Worm (Caenorhabditis elegans) whole organism, young adult: ENCODE measurements around the gene H10E21.5.

Experiments
- B0035.1 ChIP-seq: sonication (generic microtip); optimal IDR thresholded peaks from 2 replicates; lab custom pipeline; 2016; ENCODE audit warnings: missing genetic modification characterization, mild to moderate bottlenecking, missing compliant biosample characterization, missing genotype, missing genetic modification reagents
- B0261.1 ChIP-seq: sonication (generic microtip); optimal IDR thresholded peaks from 2 replicates; lab custom pipeline; 2016; ENCODE audit warnings: mild to moderate bottlenecking, missing genetic modification characterization, moderate library complexity, missing compliant biosample characterization
- C06A6.2 ChIP-seq: fragments of 200-800 bp; sonication (Bioruptor generic); conservative IDR thresholded peaks from 2 replicates; pipeline ENCODE4 v1.3.6; 2022; ENCODE audit warnings: missing genetic modification characterization, missing compliant biosample characterization
- D2030.7 ChIP-seq: fragments of 200-800 bp; sonication (Bioruptor generic); IDR thresholded peaks from 2 replicates; pipeline ENCODE4 v1.3.6; 2022; ENCODE audit warnings: missing genetic modification reagents, missing genetic modification characterization, missing compliant biosample characterization
- F10E7.11 ChIP-seq: sonication (generic microtip); optimal IDR thresholded peaks from 2 replicates; lab custom pipeline; 2017; ENCODE audit warnings: mild to moderate bottlenecking, missing genetic modification characterization, moderate library complexity, missing compliant biosample characterization
- F23B12.7 ChIP-seq: sonication (generic microtip); optimal IDR thresholded peaks from 2 replicates; lab custom pipeline; 2017; ENCODE audit warnings: missing genetic modification characterization, mild to moderate bottlenecking, missing compliant biosample characterization, antibody characterized with exemption, moderate library complexity; ENCODE audit not compliant: insufficient read depth
- F33H1.4 ChIP-seq: fragments of 200-800 bp; sonication (Bioruptor generic); IDR thresholded peaks from 2 replicates; pipeline ENCODE4 v1.3.6; 2022; ENCODE audit warnings: missing genetic modification reagents, missing genetic modification characterization, missing compliant biosample characterization
- F55B11.4 ChIP-seq: sonication (generic microtip); optimal IDR thresholded peaks from 2 replicates; lab custom pipeline; 2016; ENCODE audit warnings: missing compliant biosample characterization, missing genetic modification characterization, borderline replicate concordance; ENCODE audit not compliant: insufficient read depth
- T07F8.4 ChIP-seq: sonication (generic microtip); optimal IDR thresholded peaks from 2 replicates; lab custom pipeline; 2016; ENCODE audit warnings: mild to moderate bottlenecking, missing genetic modification characterization, moderate library complexity, missing compliant biosample characterization
- Y56A3A.18 ChIP-seq: fragments of 200-800 bp; sonication (Bioruptor generic); IDR thresholded peaks from 2 replicates; pipeline ENCODE4 v1.3.6; 2022; ENCODE audit warnings: missing genetic modification reagents, missing genetic modification characterization, missing compliant biosample characterization
- Y79H2A.3 ChIP-seq: fragments of 200-800 bp; sonication (Bioruptor generic); conservative IDR thresholded peaks from 2 replicates; pipeline ENCODE4 v1.3.6; 2022; ENCODE audit warnings: missing genetic modification reagents, missing genetic modification characterization, missing compliant biosample characterization
- Y95B8A.8 ChIP-seq: fragments of 200-800 bp; sonication (Bioruptor generic); IDR thresholded peaks from 2 replicates; pipeline ENCODE4 v1.3.6; 2022; ENCODE audit warnings: missing genetic modification reagents, missing genetic modification characterization, missing compliant biosample characterization
- bed-1 ChIP-seq: fragments of 200-800 bp; sonication (Bioruptor generic); IDR thresholded peaks from 2 replicates; pipeline ENCODE4 v1.3.6; 2022; ENCODE audit warnings: missing genetic modification reagents, missing genetic modification characterization, missing compliant biosample characterization
- ccch-3 ChIP-seq: fragments of 200-800 bp; sonication (Bioruptor generic); optimal IDR thresholded peaks from 2 replicates; lab custom pipeline; 2018; ENCODE audit warnings: mild to moderate bottlenecking, missing genetic modification characterization, missing compliant biosample characterization
- cebp-1 ChIP-seq, 2 experiments: fragments of 200-800 bp in 1 of 2; sonication (Bioruptor generic) in 1 of 2; sonication (generic microtip) in 1 of 2; IDR thresholded peaks in 1 of 2; optimal IDR thresholded peaks in 1 of 2; 2 replicates each; pipeline versions ENCODE4 v1.3.6 to Lab custom; 2017 to 2022; ENCODE audit warnings: missing compliant biosample characterization in 2 of 2, missing genetic modification characterization in 2 of 2, mild to moderate bottlenecking in 1 of 2, missing genetic modification reagents in 1 of 2, moderate library complexity in 1 of 2
- ceh-27 ChIP-seq: fragments of 200-800 bp; sonication (Bioruptor generic); optimal IDR thresholded peaks from 2 replicates; lab custom pipeline; 2018; ENCODE audit warnings: mild to moderate bottlenecking, missing genetic modification characterization, moderate library complexity, missing compliant biosample characterization
- ceh-79 ChIP-seq: sonication (generic microtip); optimal IDR thresholded peaks from 2 replicates; lab custom pipeline; 2017; ENCODE audit warnings: mild to moderate bottlenecking, missing genetic modification characterization, missing compliant biosample characterization
- dpl-1 ChIP-seq: fragments of 150-350 bp; optimal IDR thresholded peaks from 2 replicates; lab custom pipeline; 2014; ENCODE audit warnings: missing biosample characterization, missing genetic modification reagents, missing genetic modification characterization
- egl-18 ChIP-seq: fragments of 200-800 bp; sonication (Bioruptor generic); IDR thresholded peaks from 2 replicates; pipeline ENCODE4 v1.3.6; 2022; ENCODE audit warnings: missing genetic modification reagents, missing genetic modification characterization, missing compliant biosample characterization
- egrh-3 ChIP-seq: fragments of 200-800 bp; sonication (Bioruptor generic); IDR thresholded peaks from 2 replicates; pipeline ENCODE4 v1.3.6; 2022; ENCODE audit warnings: missing genetic modification reagents, missing genetic modification characterization, missing compliant biosample characterization
- hlh-12 ChIP-seq: sonication (generic microtip); optimal IDR thresholded peaks from 2 replicates; lab custom pipeline; 2016; ENCODE audit warnings: missing genetic modification characterization, missing compliant biosample characterization
- hmg-1.2 ChIP-seq: fragments of 200-800 bp; sonication (Bioruptor generic); IDR thresholded peaks from 2 replicates; pipeline ENCODE4 v1.3.6; 2022; ENCODE audit warnings: missing genetic modification reagents, missing genetic modification characterization, missing compliant biosample characterization
- hrde-1 ChIP-seq: sonication (generic microtip); optimal IDR thresholded peaks from 2 replicates; lab custom pipeline; 2016; ENCODE audit warnings: missing genetic modification characterization, mild to moderate bottlenecking, missing compliant biosample characterization, moderate library complexity, missing genotype, missing genetic modification reagents, borderline replicate concordance
- lag-1 ChIP-seq: fragments of 200-800 bp; sonication (Bioruptor generic); IDR thresholded peaks from 2 replicates; pipeline ENCODE4 v1.3.6; 2022; ENCODE audit warnings: missing genetic modification reagents, missing genetic modification characterization, missing compliant biosample characterization
- let-526 ChIP-seq: fragments of 200-800 bp; sonication (Bioruptor generic); IDR thresholded peaks from 2 replicates; pipeline ENCODE4 v1.3.6; 2022; ENCODE audit warnings: missing genetic modification reagents, missing genetic modification characterization, missing compliant biosample characterization
- lin-35 ChIP-seq, 3 experiments: fragments of 150-350 bp in 2 of 3; sonication (generic microtip) in 1 of 3; optimal IDR thresholded peaks; 2 replicates each; lab custom pipeline; 2014 to 2018; ENCODE audit warnings: missing biosample characterization in 3 of 3, missing genetic modification characterization in 3 of 3, missing genetic modification reagents in 3 of 3
- lin-40 ChIP-seq: sonication (generic microtip); optimal IDR thresholded peaks from 2 replicates; lab custom pipeline; 2016; ENCODE audit warnings: missing genetic modification characterization, mild to moderate bottlenecking, missing compliant biosample characterization, missing genotype, missing genetic modification reagents
- madf-8 ChIP-seq: fragments of 200-800 bp; sonication (Bioruptor generic); conservative IDR thresholded peaks from 2 replicates; pipeline ENCODE4 v1.3.6; 2022; ENCODE audit warnings: missing genetic modification reagents, missing genetic modification characterization, missing compliant biosample characterization
- mcd-1 ChIP-seq: fragments of 200-800 bp; sonication (Bioruptor generic); IDR thresholded peaks from 2 replicates; pipeline ENCODE4 v1.3.6; 2022; ENCODE audit warnings: missing genetic modification reagents, missing genetic modification characterization, missing compliant biosample characterization
- mxl-1 ChIP-seq: sonication (generic microtip); optimal IDR thresholded peaks from 2 replicates; lab custom pipeline; 2016; ENCODE audit warnings: missing genetic modification characterization, missing compliant biosample characterization
- nfya-1 ChIP-seq: sonication (generic microtip); optimal IDR thresholded peaks from 2 replicates; lab custom pipeline; 2017; ENCODE audit warnings: antibody characterized with exemption, missing compliant biosample characterization, missing genetic modification characterization, borderline replicate concordance; ENCODE audit not compliant: insufficient read depth
- nhr-179 ChIP-seq: sonication (generic microtip); optimal IDR thresholded peaks from 2 replicates; lab custom pipeline; 2016; ENCODE audit warnings: mild to moderate bottlenecking, missing genetic modification characterization, missing compliant biosample characterization
- nhr-90 ChIP-seq: sonication (generic microtip); optimal IDR thresholded peaks from 2 replicates; lab custom pipeline; 2016; ENCODE audit warnings: missing genotype, mild to moderate bottlenecking, missing genetic modification characterization, missing compliant biosample characterization
- rpc-1 ChIP-seq, 2 experiments: fragments of 150-350 bp in 1 of 2; sonication (generic microtip) in 1 of 2; optimal IDR thresholded peaks; 2 replicates each; lab custom pipeline; 2014 to 2018; ENCODE audit warnings: missing biosample characterization in 1 of 2, missing genetic modification characterization in 1 of 2, missing genetic modification reagents in 1 of 2, missing genotype in 1 of 2
- sea-2 ChIP-seq: fragments of 200-800 bp; sonication (Bioruptor generic); IDR thresholded peaks from 2 replicates; pipeline ENCODE4 v1.3.6; 2022; ENCODE audit warnings: missing genetic modification characterization, missing compliant biosample characterization
- tbx-9 ChIP-seq: sonication (generic microtip); optimal IDR thresholded peaks from 2 replicates; lab custom pipeline; 2016; ENCODE audit warnings: borderline replicate concordance, missing genetic modification characterization, inconsistent platforms, missing compliant biosample characterization
- xnd-1 ChIP-seq: sonication (generic microtip); optimal IDR thresholded peaks from 2 replicates; lab custom pipeline; 2016; ENCODE audit warnings: missing genotype, missing genetic modification reagents, missing genetic modification characterization, missing compliant biosample characterization
- zfh-2 ChIP-seq: fragments of 200-800 bp; sonication (Bioruptor generic); conservative IDR thresholded peaks from 2 replicates; pipeline ENCODE4 v1.3.6; 2022; ENCODE audit warnings: missing genetic modification reagents, missing genetic modification characterization, missing compliant biosample characterization
- zim-3 ChIP-seq: sonication (generic microtip); optimal IDR thresholded peaks from 2 replicates; lab custom pipeline; 2017; ENCODE audit warnings: mild to moderate bottlenecking, missing genetic modification characterization, moderate library complexity, missing compliant biosample characterization

The H10E21.5 gene

DNA sequence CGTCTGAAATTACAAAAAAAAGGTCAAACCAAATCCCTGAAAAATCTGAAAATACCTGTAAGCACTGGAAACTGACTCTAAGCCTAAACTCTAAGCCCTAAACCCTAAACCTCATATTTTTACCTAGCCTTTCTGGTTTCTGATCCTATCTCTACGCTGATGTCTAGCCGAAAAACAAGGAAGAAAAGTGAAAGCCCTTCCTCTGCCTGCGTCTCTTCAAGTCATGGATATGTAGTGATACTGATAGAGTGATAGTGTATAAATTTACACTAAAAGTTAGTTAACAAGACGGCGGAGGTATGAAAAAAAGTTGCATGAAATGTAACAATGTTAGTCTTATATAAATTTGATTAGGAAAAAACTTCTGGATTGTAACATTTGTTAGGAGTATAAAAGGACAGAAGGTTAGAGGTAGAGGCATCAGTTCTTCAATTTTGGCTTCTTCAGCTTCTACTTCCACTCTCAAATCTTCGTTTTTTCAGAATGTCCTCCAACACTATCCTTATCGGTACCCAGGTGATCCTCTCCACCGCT lies 16.9 kb upstream of the H10E21.5 start, which contains the start of gene col-88:
Gene col-88 (plus strand): TSS at position 484 of the 534 bp plus-strand sequence.
- TF ChIP-seq nhr-179 (tag; lab: Kevin White, UChicago) (no peak), hlh-12 (no peak), sea-2 (GFP tag; lab: Robert Waterston, UW) (no peak), hmg-1.2 (no peak), ceh-79 (tag; lab: Kevin White, UChicago) (no peak), B0035.1 (no peak), Y95B8A.8 (GFP tag; lab: Robert Waterston, UW) (no peak), ceh-27 (GFP tag; lab: Kevin White, UChicago) (no peak)

DNA sequence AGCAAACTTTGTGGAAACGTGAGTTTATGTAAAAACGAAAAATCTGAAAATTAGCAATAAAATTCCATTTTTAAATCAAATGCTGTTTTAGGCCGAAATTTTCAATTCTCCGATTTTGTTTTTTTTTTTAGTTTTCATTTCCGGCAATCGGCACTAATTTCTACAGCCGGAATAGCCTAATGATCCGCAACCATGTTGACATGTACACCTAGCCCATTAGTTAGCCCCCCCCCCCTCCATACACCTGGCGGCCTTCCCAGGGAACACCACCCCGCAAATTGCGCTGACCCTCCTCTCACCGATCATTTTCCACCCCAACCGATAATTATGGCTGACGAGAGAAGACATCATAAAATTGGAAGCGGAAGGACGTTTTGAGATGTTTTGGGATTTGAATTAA lies 15.8 kb upstream of the H10E21.5 start:
- no peak for TF ChIP-seq nhr-90 (tag; lab: Kevin White, UChicago)
- no peak for TF ChIP-seq F55B11.4 (tag; lab: Kevin White, UChicago)
- TF ChIP-seq Y56A3A.18: no peak
- no peak for TF ChIP-seq lin-35 (GFP tag; optimal IDR thresholded peaks at IDR 0.05; lab: Kevin White, UChicago)
- TF ChIP-seq tbx-9 (tag; lab: Kevin White, UChicago): no peak
- peak; percentile 36; the same call in 1 of the 2 replicates for TF ChIP-seq zfh-2 (GFP tag; lab: Robert Waterston, UW)
- no peak for TF ChIP-seq lin-40 (tag; lab: Kevin White, UChicago)

DNA sequence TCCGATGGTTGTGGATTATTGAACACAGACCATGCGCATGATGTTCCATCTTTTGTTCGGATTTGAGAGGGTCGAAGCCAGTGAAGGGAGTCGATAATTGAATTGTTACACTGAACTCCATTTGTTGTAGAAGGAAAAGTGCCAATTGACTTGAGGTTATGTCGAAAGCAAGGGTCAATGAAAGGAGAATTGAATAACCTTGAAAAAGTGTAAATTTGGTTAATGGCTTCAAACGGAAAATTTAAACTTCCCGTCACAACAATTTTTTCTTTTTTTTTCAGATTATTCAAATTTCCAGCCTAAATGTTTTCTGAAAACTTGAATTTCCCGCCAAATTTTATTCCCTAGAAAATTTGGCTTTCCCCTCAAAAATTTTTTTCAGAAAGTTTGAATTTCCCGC lies 14.4 kb upstream of the H10E21.5 start, which contains the start of gene clp-10:
Gene clp-10 (minus strand): TSS at position 101 of the 400 bp plus-strand sequence.
- TF ChIP-seq ccch-3 (GFP tag; lab: Kevin White, UChicago) (no peak), bed-1 (no peak), mcd-1 (GFP tag; lab: Robert Waterston, UW) (no peak), zim-3 (tag; lab: Kevin White, UChicago) (no peak), let-526 (GFP tag; lab: Robert Waterston, UW) (no peak), F33H1.4 (GFP tag; lab: Robert Waterston, UW) (no peak), hrde-1 (no peak), rpc-1 (optimal IDR thresholded peaks at IDR 0.05; lab: Kevin White, UChicago) (no peak), rpc-1 (tag; optimal IDR thresholded peaks at IDR 0.05; lab: Kevin White, UChicago) (no peak), Y56A3A.18 (no peak), mxl-1 (tag; lab: Kevin White, UChicago) (no peak), egl-18 (GFP tag; lab: Robert Waterston, UW) (no peak), cebp-1 (GFP tag; IDR thresholded peaks at IDR 0.05; lab: Robert Waterston, UW) (no peak), cebp-1 (tag; optimal IDR thresholded peaks at IDR 0.05; lab: Kevin White, UChicago) (no peak), Y79H2A.3 (GFP tag; lab: Robert Waterston, UW) (no peak), xnd-1 (tag; lab: Kevin White, UChicago) (no peak), dpl-1 (no peak), D2030.7 (no peak), lag-1 (GFP tag; lab: Robert Waterston, UW) (no peak)

DNA sequence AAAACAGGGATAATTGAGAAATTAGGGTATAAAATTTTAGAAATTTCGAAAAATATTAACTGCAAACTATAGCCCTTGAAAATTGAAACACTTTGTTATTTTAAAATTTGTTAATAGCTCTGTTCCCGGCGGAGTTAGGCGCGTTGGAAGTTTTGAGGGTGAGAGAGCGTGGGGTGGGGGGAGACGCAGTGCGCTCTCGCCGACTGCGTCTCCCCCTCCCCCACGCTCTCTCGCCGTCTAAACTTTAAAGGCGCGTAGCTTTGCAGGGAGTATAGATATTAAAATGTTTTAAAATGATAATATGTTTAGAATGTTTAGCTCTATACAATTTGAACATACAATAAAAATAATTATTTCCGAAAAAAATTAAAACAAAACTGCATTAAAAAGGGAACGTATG lies 9.5 kb upstream of the H10E21.5 start:
- no peak for TF ChIP-seq C06A6.2 (GFP tag; lab: Robert Waterston, UW)
- no peak for TF ChIP-seq B0261.1 (tag; lab: Kevin White, UChicago)
- TF ChIP-seq zfh-2 (GFP tag; lab: Robert Waterston, UW): 0 out of 2 replicates have a peak, but pooled peaks have one; percentile 15
- TF ChIP-seq ceh-27 (GFP tag; lab: Kevin White, UChicago): no peak
- TF ChIP-seq F10E7.11 (tag; lab: Kevin White, UChicago): no peak
- no peak for TF ChIP-seq mcd-1 (GFP tag; lab: Robert Waterston, UW)
- TF ChIP-seq egrh-3: peak; percentile 43; the same call in 1 of the 2 replicates
- peak; percentile 74 for TF ChIP-seq hmg-1.2
- no peak for TF ChIP-seq F23B12.7 (tag; lab: Kevin White, UChicago)
- TF ChIP-seq madf-8 (GFP tag; lab: Robert Waterston, UW): no peak
- no peak for TF ChIP-seq nfya-1 (tag; lab: Kevin White, UChicago)
- no peak for TF ChIP-seq let-526 (GFP tag; lab: Robert Waterston, UW)
- no peak for TF ChIP-seq T07F8.4 (tag; lab: Kevin White, UChicago)
